Worm (Caenorhabditis elegans) whole organism, early embryonic: ENCODE measurements around the gene C23F12.3.

Experiments
- ama-1 ChIP-seq: fragments of 150-350 bp; optimal IDR thresholded peaks from 2 replicates; lab custom pipeline; 2014
- ets-7 ChIP-seq: sonication (generic microtip); optimal IDR thresholded peaks from 2 replicates; lab custom pipeline; 2016; ENCODE audit warnings: missing genotype, missing genetic modification characterization, missing compliant biosample characterization
- flt-1 ChIP-seq: fragments of 200-800 bp; sonication (Bioruptor generic); IDR thresholded peaks from 2 replicates; pipeline ENCODE4 v1.3.6; 2022; ENCODE audit warnings: missing genetic modification characterization, missing compliant biosample characterization

DNA sequence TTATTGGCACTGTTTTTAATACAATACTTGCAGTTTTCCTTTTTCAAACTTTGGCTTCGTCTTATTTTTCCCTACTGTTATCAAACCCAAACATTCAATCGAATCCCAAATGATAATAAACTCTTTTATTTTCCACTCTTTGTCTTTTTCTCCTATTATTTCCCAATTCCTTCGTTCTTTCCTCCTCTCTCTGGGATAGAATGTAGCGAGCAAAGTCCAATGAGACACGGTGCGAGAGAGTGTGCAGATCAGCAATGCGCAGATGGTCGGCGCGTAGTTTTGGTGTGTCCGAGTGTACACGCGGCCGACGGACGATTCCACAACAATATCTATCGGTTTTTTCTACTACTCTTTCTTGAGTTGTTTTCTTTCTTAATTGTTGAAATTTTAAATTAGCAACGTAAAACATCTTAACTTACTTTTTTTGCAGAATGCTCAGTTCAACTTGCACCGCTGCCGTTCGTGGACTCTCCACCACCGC, 39.6 kb downstream of the C23F12.3 start, which contains the start of gene B0272.3:
- TF ChIP-seq ama-1 (lab: Kevin White, UChicago) (no peak), ets-7 (tag; lab: Kevin White, UChicago) (no peak), flt-1 (no peak)
